Worm (Caenorhabditis elegans): Measurements from ENCODE around the gene set-16.

set-16 gene

ce11 chrIII:13625650-13626430 lies 17.9 kb upstream of the set-16 start:
- TF ChIP-seq ceh-13 (GFP tag; optimal IDR thresholded peaks at IDR 0.05): no peak
- no peak for TF ChIP-seq ets-7 (tag; optimal IDR thresholded peaks at IDR 0.05)
- no peak for TF ChIP-seq hmbx-1 (tag; optimal IDR thresholded peaks at IDR 0.05)
- no peak for TF ChIP-seq ceh-36 (tag; optimal IDR thresholded peaks at IDR 0.05)
- TF ChIP-seq hmg-4 (GFP tag; optimal IDR thresholded peaks at IDR 0.05): no peak
- TF ChIP-seq flt-1 (GFP tag; IDR thresholded peaks at IDR 0.05): no peak
- TF ChIP-seq sea-1 (GFP tag; conservative IDR thresholded peaks at IDR 0.05): no peak
- no peak for TF ChIP-seq aly-1 (tag; optimal IDR thresholded peaks at IDR 0.05)

ce11 chrIII:13626692-13627091 lies 17.0 kb upstream of the set-16 start, which contains the start of gene T12D8.5:
Gene T12D8.5, minus strand, starts transcription at chrIII:13626786.
- no peak for TF ChIP-seq aly-1 (tag; optimal IDR thresholded peaks at IDR 0.05)
- no peak for TF ChIP-seq sea-1 (GFP tag; conservative IDR thresholded peaks at IDR 0.05)
- no peak for TF ChIP-seq ceh-36 (tag; optimal IDR thresholded peaks at IDR 0.05)
- TF ChIP-seq pes-1 (GFP tag; IDR thresholded peaks at IDR 0.05): no peak
- no peak for TF ChIP-seq tbx-37 (GFP tag; conservative IDR thresholded peaks at IDR 0.05)
- TF ChIP-seq hmbx-1 (tag; optimal IDR thresholded peaks at IDR 0.05): no peak
- no peak for TF ChIP-seq hnd-1 (tag; optimal IDR thresholded peaks at IDR 0.05)
- TF ChIP-seq hmg-4 (GFP tag; optimal IDR thresholded peaks at IDR 0.05): no peak
- TF ChIP-seq scrt-1 (GFP tag; IDR thresholded peaks at IDR 0.05): no peak
- TF ChIP-seq ama-1 (optimal IDR thresholded peaks at IDR 0.05): no peak
- no peak for TF ChIP-seq ceh-13 (GFP tag; optimal IDR thresholded peaks at IDR 0.05)
- TF ChIP-seq flt-1 (GFP tag; IDR thresholded peaks at IDR 0.05): no peak
- TF ChIP-seq F13C5.2 (tag; optimal IDR thresholded peaks at IDR 0.05): no peak
- no peak for TF ChIP-seq tra-4 (tag; optimal IDR thresholded peaks at IDR 0.05)
- TF ChIP-seq B0310.2 (tag; optimal IDR thresholded peaks at IDR 0.05): no peak
- no peak for TF ChIP-seq ets-7 (tag; optimal IDR thresholded peaks at IDR 0.05)

- TF ChIP-seq tbx-11 (GFP tag; IDR thresholded peaks at IDR 0.05) (no peak), tbx-37 (GFP tag; conservative IDR thresholded peaks at IDR 0.05) (no peak), aly-1 (tag; optimal IDR thresholded peaks at IDR 0.05) (no peak), B0310.2 (tag; optimal IDR thresholded peaks at IDR 0.05) (no peak), pes-1 (GFP tag; IDR thresholded peaks at IDR 0.05) (no peak), F13C5.2 (tag; optimal IDR thresholded peaks at IDR 0.05) (no peak), sea-1 (GFP tag; conservative IDR thresholded peaks at IDR 0.05) (no peak), hmbx-1 (tag; optimal IDR thresholded peaks at IDR 0.05) (no peak), ceh-13 (GFP tag; optimal IDR thresholded peaks at IDR 0.05) (no peak), hmg-4 (GFP tag; optimal IDR thresholded peaks at IDR 0.05) (no peak), hnd-1 (tag; optimal IDR thresholded peaks at IDR 0.05) (no peak), ceh-36 (tag; optimal IDR thresholded peaks at IDR 0.05) (no peak), ets-7 (tag; optimal IDR thresholded peaks at IDR 0.05) (no peak)
These were observed 13.0 kb upstream of the set-16 start, which contains the start of gene arrd-17 for ce11 chrIII:13630708-13631107. Gene arrd-17, minus strand, starts transcription at chrIII:13630808.

- TF ChIP-seq hmbx-1 (tag; optimal IDR thresholded peaks at IDR 0.05) (no peak), B0310.2 (tag; optimal IDR thresholded peaks at IDR 0.05) (no peak), tbx-11 (GFP tag; IDR thresholded peaks at IDR 0.05) (no peak), ets-7 (tag; optimal IDR thresholded peaks at IDR 0.05) (no peak), pes-1 (GFP tag; IDR thresholded peaks at IDR 0.05) (no peak), aly-1 (tag; optimal IDR thresholded peaks at IDR 0.05) (no peak), ceh-36 (tag; optimal IDR thresholded peaks at IDR 0.05) (no peak), ceh-13 (GFP tag; optimal IDR thresholded peaks at IDR 0.05) (no peak), tra-4 (tag; optimal IDR thresholded peaks at IDR 0.05) (no peak), F13C5.2 (tag; optimal IDR thresholded peaks at IDR 0.05) (no peak)
These were observed 9.9 kb upstream of the set-16 start for ce11 chrIII:13633826-13634225.

ce11 chrIII:13635235-13635634 lies 8.5 kb upstream of the set-16 start:
- TF ChIP-seq hnd-1 (tag; optimal IDR thresholded peaks at IDR 0.05) (no peak), hmbx-1 (tag; optimal IDR thresholded peaks at IDR 0.05) (no peak), tbx-37 (GFP tag; conservative IDR thresholded peaks at IDR 0.05) (no peak), sea-1 (GFP tag; conservative IDR thresholded peaks at IDR 0.05) (no peak), pes-1 (GFP tag; IDR thresholded peaks at IDR 0.05) (no peak), F13C5.2 (tag; optimal IDR thresholded peaks at IDR 0.05) (no peak), ceh-13 (GFP tag; optimal IDR thresholded peaks at IDR 0.05) (no peak), B0310.2 (tag; optimal IDR thresholded peaks at IDR 0.05) (no peak), aly-1 (tag; optimal IDR thresholded peaks at IDR 0.05) (no peak), scrt-1 (GFP tag; IDR thresholded peaks at IDR 0.05) (no peak), tbx-11 (GFP tag; IDR thresholded peaks at IDR 0.05) (no peak)

ce11 chrIII:13635730-13636360 lies 7.9 kb upstream of the set-16 start:
- TF ChIP-seq ceh-36 (tag; optimal IDR thresholded peaks at IDR 0.05) (no peak), hnd-1 (tag; optimal IDR thresholded peaks at IDR 0.05) (no peak), aly-1 (tag; optimal IDR thresholded peaks at IDR 0.05) (no peak), hmbx-1 (tag; optimal IDR thresholded peaks at IDR 0.05) (no peak), sea-1 (GFP tag; conservative IDR thresholded peaks at IDR 0.05) (no peak), tbx-37 (GFP tag; conservative IDR thresholded peaks at IDR 0.05) (no peak), ceh-13 (GFP tag; optimal IDR thresholded peaks at IDR 0.05) (no peak), tbx-11 (GFP tag; IDR thresholded peaks at IDR 0.05) (no peak), tra-4 (tag; optimal IDR thresholded peaks at IDR 0.05) (no peak), ama-1 (optimal IDR thresholded peaks at IDR 0.05) (no peak), B0310.2 (tag; optimal IDR thresholded peaks at IDR 0.05) (no peak)

- TF ChIP-seq aly-1 (tag; optimal IDR thresholded peaks at IDR 0.05) (no peak), tra-4 (tag; optimal IDR thresholded peaks at IDR 0.05) (no peak), flt-1 (GFP tag; IDR thresholded peaks at IDR 0.05) (no peak), pes-1 (GFP tag; IDR thresholded peaks at IDR 0.05) (no peak), ceh-13 (GFP tag; optimal IDR thresholded peaks at IDR 0.05) (no peak), F13C5.2 (tag; optimal IDR thresholded peaks at IDR 0.05) (no peak)
These were observed 6.0 kb upstream of the set-16 start for ce11 chrIII:13637681-13638080.

Data from whole organism, early embryonic.